Fruit fly (Drosophila melanogaster): ENCODE data around the gene Pih1D1.

Gene Pih1D1

dm6 chr2L:12704418-12704920, 17.2 kb downstream of the Pih1D1 start, which contains the start of the genes CG5776 and spict (continued):
- TF ChIP-seq knrl (GFP tag; IDR thresholded peaks at IDR 0.05; ENCODE audit: partially characterized antibody), result 0 out of 3 replicates have a peak, but pooled peaks have one; percentile 38
- peak; percentile 60 for TF ChIP-seq CG31441 (GFP tag; IDR thresholded peaks at IDR 0.05)
- TF ChIP-seq klu (GFP tag; IDR thresholded peaks at IDR 0.05), result peak; percentile 96
- no peak for TF ChIP-seq CG3065 (GFP tag; optimal IDR thresholded peaks at IDR 0.05)
- TF ChIP-seq CG14667 (GFP tag; IDR thresholded peaks at IDR 0.05), result peak; percentile 78
- TF ChIP-seq Hr3 (GFP tag; optimal IDR thresholded peaks at IDR 0.05), result peak; percentile 75
- no peak for TF ChIP-seq zf30C (GFP tag; optimal IDR thresholded peaks at IDR 0.05)
- no peak for TF ChIP-seq pfk (GFP tag; optimal IDR thresholded peaks at IDR 0.05)
- TF ChIP-seq bab2 (GFP tag; optimal IDR thresholded peaks at IDR 0.05), result peak; percentile 30
- peak; percentile 59 for TF ChIP-seq HHEX (GFP tag; optimal IDR thresholded peaks at IDR 0.05)
- TF ChIP-seq Dp (GFP tag; optimal IDR thresholded peaks at IDR 0.05), result peak; percentile 56
- peak; percentile 40 for TF ChIP-seq Spps (tag; optimal IDR thresholded peaks at IDR 0.05)
- TF ChIP-seq Gug (GFP tag; IDR thresholded peaks at IDR 0.05), result peak; percentile 46; the same call in 2 of the 4 replicates
- TF ChIP-seq dmrt99B (tag; optimal IDR thresholded peaks at IDR 0.05), result no peak
- peak; percentile 57 for TF ChIP-seq CG15011 (GFP tag; optimal IDR thresholded peaks at IDR 0.05)
- TF ChIP-seq Hand (GFP tag; optimal IDR thresholded peaks at IDR 0.05), result peak; percentile 66
- 0 out of 2 replicates have a peak, but pooled peaks have one; percentile 36 for TF ChIP-seq ham (GFP tag; IDR thresholded peaks at IDR 0.05)
- peak; percentile 73 for TF ChIP-seq CG2678 (tag; optimal IDR thresholded peaks at IDR 0.05)
- peak; percentile 80 for TF ChIP-seq CG10543 (GFP tag; optimal IDR thresholded peaks at IDR 0.05)
- peak; percentile 51 for TF ChIP-seq CG11085 (GFP tag; IDR thresholded peaks at IDR 0.05)
- TF ChIP-seq CG16863 (GFP tag; optimal IDR thresholded peaks at IDR 0.05), result no peak
- peak; percentile 87 for TF ChIP-seq Sin3A (optimal IDR thresholded peaks at IDR 0.05)
- no peak for TF ChIP-seq CG6175 (GFP tag; IDR thresholded peaks at IDR 0.05)
- peak; percentile 80 for TF ChIP-seq Lhr (GFP tag; optimal IDR thresholded peaks at IDR 0.05)
- peak; percentile 70 for TF ChIP-seq CG3407 (GFP tag; optimal IDR thresholded peaks at IDR 0.05)
- TF ChIP-seq mld (GFP tag; IDR thresholded peaks at IDR 0.05; ENCODE audit: partially characterized antibody), result no peak
- peak; percentile 58 for TF ChIP-seq lbe (GFP tag; optimal IDR thresholded peaks at IDR 0.05)
- TF ChIP-seq MTF-1 (GFP tag; optimal IDR thresholded peaks at IDR 0.05; ENCODE audit: borderline replicate concordance), result no peak
- no peak for TF ChIP-seq Neu2 (GFP tag; optimal IDR thresholded peaks at IDR 0.05; ENCODE audit: borderline replicate concordance)
- TF ChIP-seq pzg (GFP tag; optimal IDR thresholded peaks at IDR 0.05), result peak; percentile 71
- no peak for TF ChIP-seq Lim3 (GFP tag; IDR thresholded peaks at IDR 0.05)
- no peak for TF ChIP-seq CG1832 (GFP tag; optimal IDR thresholded peaks at IDR 0.05)
- no peak for TF ChIP-seq slou (GFP tag; optimal IDR thresholded peaks at IDR 0.05)

dm6 chr2L:12701498-12701897, 20.1 kb downstream of the Pih1D1 start:
- TF ChIP-seq CG6175 (GFP tag; IDR thresholded peaks at IDR 0.05), result no peak
- TF ChIP-seq sug (tag; optimal IDR thresholded peaks at IDR 0.05), result peak; percentile 48
- peak; percentile 46 for TF ChIP-seq grn (GFP tag; optimal IDR thresholded peaks at IDR 0.05)
- TF ChIP-seq CG1529 (GFP tag; optimal IDR thresholded peaks at IDR 0.05), result no peak
- no peak for TF ChIP-seq org-1 (GFP tag; optimal IDR thresholded peaks at IDR 0.05)
- no peak for TF ChIP-seq Ada2b (GFP tag; IDR thresholded peaks at IDR 0.05)
- no peak for TF ChIP-seq NC2β (GFP tag; optimal IDR thresholded peaks at IDR 0.05)
- peak in 1 of 2 experiments; percentile 81 for TF ChIP-seq Pdp1 (GFP tag; optimal IDR thresholded peaks at IDR 0.05)
- no peak for TF ChIP-seq her (GFP tag; optimal IDR thresholded peaks at IDR 0.05)
- no peak for TF ChIP-seq HHEX (GFP tag; optimal IDR thresholded peaks at IDR 0.05)
- TF ChIP-seq CG34376 (GFP tag; optimal IDR thresholded peaks at IDR 0.05), result peak; percentile 24
- no peak for TF ChIP-seq CG8359 (GFP tag; optimal IDR thresholded peaks at IDR 0.05; ENCODE audit: borderline replicate concordance)
- TF ChIP-seq cg (GFP tag; optimal IDR thresholded peaks at IDR 0.05), result no peak
- TF ChIP-seq exex (tag; optimal IDR thresholded peaks at IDR 0.05), result peak; percentile 88
- TF ChIP-seq Dip2 (GFP tag; IDR thresholded peaks at IDR 0.05), result no peak
- TF ChIP-seq mirr (GFP tag; optimal IDR thresholded peaks at IDR 0.05), result peak; percentile 42
- no peak for TF ChIP-seq CG4360 (GFP tag; IDR thresholded peaks at IDR 0.05)

Measured in whole organism, embryonic.